Fruit fly (Drosophila melanogaster): ENCODE measurements around the gene CG18249.

The CG18249 gene

DNA sequence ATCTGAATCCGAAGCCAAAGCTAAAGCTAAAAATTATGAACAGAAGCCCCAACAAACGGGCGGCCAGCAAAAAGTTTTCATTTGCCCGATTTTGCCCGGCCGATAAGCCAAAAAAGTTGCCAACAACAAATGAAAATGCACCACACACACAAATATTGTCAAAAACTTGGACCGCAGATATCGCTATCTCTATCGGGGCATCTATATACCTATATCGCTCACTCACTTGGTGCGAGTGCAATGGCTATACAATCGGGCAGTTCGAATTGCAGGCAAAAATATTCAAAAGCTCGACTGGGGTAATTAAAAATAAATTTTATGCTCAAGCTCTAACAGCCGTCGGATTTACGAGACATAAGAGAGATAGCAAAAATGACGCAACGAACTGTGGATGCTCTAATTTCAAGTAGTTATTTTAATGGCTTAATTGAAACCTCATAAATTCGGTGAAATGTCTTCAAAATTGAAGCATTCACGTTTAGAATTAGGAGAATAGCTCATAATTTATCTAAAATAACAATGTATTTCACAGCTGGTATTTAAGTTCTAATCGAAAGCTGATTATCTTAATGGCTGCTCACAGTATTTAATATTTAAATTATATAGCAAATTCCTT is 43.8 kb upstream of the CG18249 start (continued):
- TF ChIP-seq CG8924 (tag; optimal IDR thresholded peaks at IDR 0.05) (no peak), Optix (GFP tag; IDR thresholded peaks at IDR 0.05) (no peak), Ptx1 (GFP tag; IDR thresholded peaks at IDR 0.05) (peak; percentile 31; the same call in 1 of the 2 replicates), CG8765 (GFP tag; IDR thresholded peaks at IDR 0.05) (no peak), CG10267 (tag; optimal IDR thresholded peaks at IDR 0.05) (no peak), lmd (GFP tag; IDR thresholded peaks at IDR 0.05) (no peak), CG2120 (GFP tag; optimal IDR thresholded peaks at IDR 0.05) (no peak), Bteb2 (GFP tag; optimal IDR thresholded peaks at IDR 0.05) (no peak), HLH3B (GFP tag; IDR thresholded peaks at IDR 0.05) (no peak), CG13624 (GFP tag; optimal IDR thresholded peaks at IDR 0.05) (no peak), ab (GFP tag; optimal IDR thresholded peaks at IDR 0.05) (no peak), CG9727 (GFP tag; optimal IDR thresholded peaks at IDR 0.05) (no peak), crc (GFP tag; optimal IDR thresholded peaks at IDR 0.05) (no peak), ro (GFP tag; IDR thresholded peaks at IDR 0.05) (no peak), eve (GFP tag; optimal IDR thresholded peaks at IDR 0.05) (no peak), CG7745 (tag; optimal IDR thresholded peaks at IDR 0.05) (no peak), CG4820 (GFP tag; optimal IDR thresholded peaks at IDR 0.05) (no peak), toy (GFP tag; IDR thresholded peaks at IDR 0.05) (no peak), CG16779 (GFP tag; IDR thresholded peaks at IDR 0.05) (no peak), Ets65A (GFP tag) (no peak), Chrac-16 (GFP tag; optimal IDR thresholded peaks at IDR 0.05) (no peak), insv (GFP tag; optimal IDR thresholded peaks at IDR 0.05) (no peak), CG2202 (tag; optimal IDR thresholded peaks at IDR 0.05) (no peak), CoRest (tag; optimal IDR thresholded peaks at IDR 0.05) (peak; percentile 17), hbn (GFP tag; IDR thresholded peaks at IDR 0.05; ENCODE audit: partially characterized antibody) (no peak), gsb-n (tag; optimal IDR thresholded peaks at IDR 0.05) (no peak), Max (GFP tag; optimal IDR thresholded peaks at IDR 0.05) (no peak), CG17361 (GFP tag; IDR thresholded peaks at IDR 0.05) (no peak), pho (GFP tag; optimal IDR thresholded peaks at IDR 0.05) (no peak), CG17912 (GFP tag; optimal IDR thresholded peaks at IDR 0.05) (no peak), scrt (GFP tag; optimal IDR thresholded peaks at IDR 0.05) (no peak), otp (GFP tag; IDR thresholded peaks at IDR 0.05) (no peak), CG4854 (GFP tag; optimal IDR thresholded peaks at IDR 0.05) (no peak), CG10209 (GFP tag; optimal IDR thresholded peaks at IDR 0.05) (no peak), tll (GFP tag; optimal IDR thresholded peaks at IDR 0.05) (no peak), ase (GFP tag; IDR thresholded peaks at IDR 0.05) (no peak), CG10321 (GFP tag; IDR thresholded peaks at IDR 0.05) (peak; percentile 84), Rx (GFP tag; IDR thresholded peaks at IDR 0.05) (no peak), CG8388 (GFP tag; optimal IDR thresholded peaks at IDR 0.05) (no peak), CG11247 (GFP tag; IDR thresholded peaks at IDR 0.05) (no peak), CTCF (GFP tag; optimal IDR thresholded peaks at IDR 0.05) (no peak), gfzf (GFP tag; optimal IDR thresholded peaks at IDR 0.05) (no peak), grn (GFP tag; optimal IDR thresholded peaks at IDR 0.05) (peak; percentile 84), MTF-1 (GFP tag; optimal IDR thresholded peaks at IDR 0.05; ENCODE audit: borderline replicate concordance) (no peak), CG15601 (tag; optimal IDR thresholded peaks at IDR 0.05) (no peak), caup (GFP tag; optimal IDR thresholded peaks at IDR 0.05; ENCODE audit: severe bottlenecking) (no peak), CG4707 (GFP tag; optimal IDR thresholded peaks at IDR 0.05) (no peak), CkIIα-i1 (GFP tag; IDR thresholded peaks at IDR 0.05) (no peak), Xrp1 (GFP tag; IDR thresholded peaks at IDR 0.05) (no peak), CG12769 (tag; optimal IDR thresholded peaks at IDR 0.05) (no peak), CG6689 (GFP tag; IDR thresholded peaks at IDR 0.05) (no peak), gem (tag; optimal IDR thresholded peaks at IDR 0.05) (peak; percentile 38)
